Worm (Caenorhabditis elegans) whole organism, L4/young adult: Measurements from ENCODE around the gene K08D9.4.

Experiments used
- W03F9.2 ChIP-seq: fragments of 150-350 bp; optimal IDR thresholded peaks from 2 replicates; lab custom pipeline; 2014; ENCODE audit warnings: missing biosample characterization, missing genetic modification characterization
- him-1 ChIP-seq: sonication (generic microtip); optimal IDR thresholded peaks from 2 replicates; lab custom pipeline; 2016; ENCODE audit warnings: missing genotype, missing genetic modification reagents, missing genetic modification characterization, missing compliant biosample characterization

DNA sequence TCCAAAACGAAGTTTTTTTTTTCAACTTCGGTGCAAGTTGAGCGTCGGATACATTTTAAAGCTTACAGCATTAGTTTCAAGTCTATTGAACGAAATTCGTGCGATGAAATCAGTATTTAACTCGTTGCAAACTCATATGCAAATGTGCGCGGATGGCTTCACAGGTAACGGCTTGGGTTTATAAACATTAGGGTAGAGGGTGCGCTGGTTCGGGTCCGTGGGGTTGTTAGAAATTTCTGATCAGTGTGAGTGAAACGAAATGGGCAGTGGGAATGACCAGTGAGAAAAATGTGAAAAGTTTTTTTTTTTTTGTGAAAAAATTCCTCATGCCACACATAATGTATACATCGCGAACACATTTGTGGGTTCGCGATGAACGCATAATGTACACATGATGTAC lies 37.1 kb downstream of the K08D9.4 start:
- TF ChIP-seq him-1 (no peak), W03F9.2 (tag; lab: Kevin White, UChicago) (no peak)
